Worm (Caenorhabditis elegans): Measurements from ENCODE around the gene mrpl-12.
A peak's percentile ranks its signal among the peaks of the same experiment; 100 is the strongest.

mrpl-12 gene

DNA sequence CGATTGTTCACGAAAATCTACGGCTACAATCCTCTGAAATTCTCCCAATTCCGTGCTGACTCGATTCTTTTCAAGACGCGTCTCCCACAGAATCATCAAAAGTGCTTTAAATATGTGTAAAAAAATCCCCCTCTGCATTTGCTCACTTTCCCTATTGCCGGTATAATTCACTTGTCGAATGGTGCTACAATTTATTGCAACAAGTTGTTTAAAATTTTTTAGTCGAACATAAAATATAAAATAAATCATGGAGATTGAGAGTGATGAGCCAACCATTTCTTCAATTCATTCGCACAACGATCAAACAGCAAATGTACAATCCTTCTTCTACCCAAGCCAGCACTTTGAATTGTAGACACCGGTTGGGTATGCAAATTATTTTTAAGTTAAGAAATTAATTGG is 38.8 kb downstream of the mrpl-12 start (continued):
- no peak for TF ChIP-seq let-526 (GFP tag; IDR thresholded peaks at IDR 0.05)
- peak; percentile 33 for TF ChIP-seq mxl-1 (tag; optimal IDR thresholded peaks at IDR 0.05)
- peak; percentile 1 for TF ChIP-seq repo-1 (tag; optimal IDR thresholded peaks at IDR 0.05)
- TF ChIP-seq nfya-1 (tag; optimal IDR thresholded peaks at IDR 0.05; ENCODE audit: borderline replicate concordance, insufficient read depth): no peak
- TF ChIP-seq F39B2.1 (GFP tag; IDR thresholded peaks at IDR 0.05): peak; percentile 82
- no peak for TF ChIP-seq nhr-27 (tag; optimal IDR thresholded peaks at IDR 0.05)
- no peak for TF ChIP-seq ceh-91 (GFP tag; IDR thresholded peaks at IDR 0.05)
- peak; percentile 64 to 77 for TF ChIP-seq rec-8 (tag; optimal IDR thresholded peaks at IDR 0.05)
- peak; percentile 44 for TF ChIP-seq T07F8.4 (tag; optimal IDR thresholded peaks at IDR 0.05)
- no peak for TF ChIP-seq cebp-1 (GFP tag; IDR thresholded peaks at IDR 0.05)
- TF ChIP-seq cebp-1 (tag; optimal IDR thresholded peaks at IDR 0.05): peak; percentile 61
- TF ChIP-seq madf-6 (GFP tag; IDR thresholded peaks at IDR 0.05): peak; percentile 86
- TF ChIP-seq ceh-79 (tag; optimal IDR thresholded peaks at IDR 0.05): no peak
- TF ChIP-seq dpl-1 (GFP tag; optimal IDR thresholded peaks at IDR 0.05): peak; percentile 6
- TF ChIP-seq atf-7 (tag; optimal IDR thresholded peaks at IDR 0.05): peak; percentile 27
- peak; percentile 89 for TF ChIP-seq ekl-4 (GFP tag; IDR thresholded peaks at IDR 0.05)
- peak; percentile 98 for TF ChIP-seq hrde-1 (tag; optimal IDR thresholded peaks at IDR 0.05; ENCODE audit: borderline replicate concordance)
- TF ChIP-seq fkh-3 (tag; optimal IDR thresholded peaks at IDR 0.05): no peak
- TF ChIP-seq pbrm-1 (GFP tag; IDR thresholded peaks at IDR 0.05): peak; percentile 75; the same call in 1 of the 2 replicates
- peak; percentile 39; the same call in 1 of the 2 replicates for TF ChIP-seq hmg-1.2 (GFP tag; IDR thresholded peaks at IDR 0.05)
- peak; percentile 87 for TF ChIP-seq attf-6 (GFP tag; IDR thresholded peaks at IDR 0.05)
- TF ChIP-seq Y67H2A.10 (GFP tag; conservative IDR thresholded peaks at IDR 0.05): no peak
- TF ChIP-seq Y95B8A.8 (GFP tag; IDR thresholded peaks at IDR 0.05): peak; percentile 88
- no peak for TF ChIP-seq snpc-4 (GFP tag; optimal IDR thresholded peaks at IDR 0.05)
- peak in 1 of 4 experiments; percentile 56 for TF ChIP-seq snpc-4 (tag; optimal IDR thresholded peaks at IDR 0.05)
- TF ChIP-seq K12H6.12 (tag; optimal IDR thresholded peaks at IDR 0.05): no peak
- peak; percentile 85 for TF ChIP-seq athp-1 (tag; optimal IDR thresholded peaks at IDR 0.05)
- no peak for TF ChIP-seq zfh-2 (GFP tag; conservative IDR thresholded peaks at IDR 0.05)
- peak; percentile 40 for TF ChIP-seq F57C9.4 (tag; optimal IDR thresholded peaks at IDR 0.05)
- peak; percentile 94 for TF ChIP-seq Y79H2A.3 (GFP tag; conservative IDR thresholded peaks at IDR 0.05)
- TF ChIP-seq attf-5 (GFP tag; optimal IDR thresholded peaks at IDR 0.05): peak; percentile 53
- peak; percentile 18 for TF ChIP-seq dpff-1 (tag; optimal IDR thresholded peaks at IDR 0.05)
- TF ChIP-seq mcd-1 (GFP tag; IDR thresholded peaks at IDR 0.05): peak; percentile 37
- TF ChIP-seq mes-4 (tag; optimal IDR thresholded peaks at IDR 0.05): peak; percentile 18
- peak; percentile 94 for TF ChIP-seq Y53G8AR.9 (GFP tag; conservative IDR thresholded peaks at IDR 0.05)
- TF ChIP-seq dox-1 (GFP tag; IDR thresholded peaks at IDR 0.05): peak; percentile 38; the same call in 1 of the 2 replicates
- TF ChIP-seq tbx-9 (tag; optimal IDR thresholded peaks at IDR 0.05; ENCODE audit: borderline replicate concordance): peak; percentile 19
- TF ChIP-seq egl-44 (GFP tag; IDR thresholded peaks at IDR 0.05): no peak; the same call in 1 of the 2 replicates
- TF ChIP-seq lin-54 (GFP tag; optimal IDR thresholded peaks at IDR 0.05): peak; percentile 76
- TF ChIP-seq die-1 (tag; optimal IDR thresholded peaks at IDR 0.05): peak; percentile 80
- no peak for TF ChIP-seq ztf-3 (GFP tag; optimal IDR thresholded peaks at IDR 0.05)
- TF ChIP-seq unc-130 (GFP tag; optimal IDR thresholded peaks at IDR 0.05): peak; percentile 85
- no peak for TF ChIP-seq rpc-1 (optimal IDR thresholded peaks at IDR 0.05)
- peak; percentile 6 for TF ChIP-seq rpc-1 (tag; optimal IDR thresholded peaks at IDR 0.05)
- peak; percentile 69 for TF ChIP-seq snpc-1.3 (tag; optimal IDR thresholded peaks at IDR 0.05; ENCODE audit: insufficient read depth)
- peak; percentile 81 for TF ChIP-seq hsf-1 (GFP tag; IDR thresholded peaks at IDR 0.05)
- TF ChIP-seq bed-1 (GFP tag; IDR thresholded peaks at IDR 0.05): no peak
- no peak for TF ChIP-seq hlh-26 (GFP tag; conservative IDR thresholded peaks at IDR 0.05)
- TF ChIP-seq nhr-120 (GFP tag; IDR thresholded peaks at IDR 0.05): no peak
